Worm (Caenorhabditis elegans) whole organism, young adult: ENCODE results near the gene col-165.
"Not testable (repeated sequence)": the region's sequence is repeated elsewhere in the genome, so short reads cannot be mapped to it uniquely, and the experiment has no call there.

Source experiments
- B0261.1 ChIP-seq: sonication (generic microtip); optimal IDR thresholded peaks from 2 replicates; lab custom pipeline; 2016; ENCODE audit warnings: mild to moderate bottlenecking, missing genetic modification characterization, moderate library complexity, missing compliant biosample characterization
- C06A6.2 ChIP-seq: fragments of 200-800 bp; sonication (Bioruptor generic); conservative IDR thresholded peaks from 2 replicates; pipeline ENCODE4 v1.3.6; 2022; ENCODE audit warnings: missing genetic modification characterization, missing compliant biosample characterization
- F10E7.11 ChIP-seq: sonication (generic microtip); optimal IDR thresholded peaks from 2 replicates; lab custom pipeline; 2017; ENCODE audit warnings: mild to moderate bottlenecking, missing genetic modification characterization, moderate library complexity, missing compliant biosample characterization
- F22D6.2 ChIP-seq: sonication (generic microtip); optimal IDR thresholded peaks from 2 replicates; lab custom pipeline; 2016; ENCODE audit warnings: mild to moderate bottlenecking, missing genetic modification characterization, missing compliant biosample characterization
- F23B12.7 ChIP-seq: sonication (generic microtip); optimal IDR thresholded peaks from 2 replicates; lab custom pipeline; 2017; ENCODE audit warnings: missing genetic modification characterization, mild to moderate bottlenecking, missing compliant biosample characterization, antibody characterized with exemption, moderate library complexity; ENCODE audit not compliant: insufficient read depth
- F52B5.7 ChIP-seq: sonication (generic microtip); optimal IDR thresholded peaks from 2 replicates; lab custom pipeline; 2016; ENCODE audit warnings: mild to moderate bottlenecking, missing genetic modification characterization, missing compliant biosample characterization
- K11D2.4 ChIP-seq: fragments of 200-800 bp; sonication (Bioruptor generic); IDR thresholded peaks from 2 replicates; pipeline ENCODE4 v1.3.6; 2022; ENCODE audit warnings: missing genetic modification reagents, missing genetic modification characterization, missing compliant biosample characterization
- T07F8.4 ChIP-seq: sonication (generic microtip); optimal IDR thresholded peaks from 2 replicates; lab custom pipeline; 2016; ENCODE audit warnings: mild to moderate bottlenecking, missing genetic modification characterization, moderate library complexity, missing compliant biosample characterization
- Y53G8AR.9 ChIP-seq: fragments of 200-800 bp; sonication (Bioruptor generic); conservative IDR thresholded peaks from 2 replicates; pipeline ENCODE4 v1.3.6; 2022; ENCODE audit warnings: missing genetic modification reagents, missing genetic modification characterization, missing compliant biosample characterization
- Y56A3A.18 ChIP-seq: fragments of 200-800 bp; sonication (Bioruptor generic); IDR thresholded peaks from 2 replicates; pipeline ENCODE4 v1.3.6; 2022; ENCODE audit warnings: missing genetic modification reagents, missing genetic modification characterization, missing compliant biosample characterization
- Y67H2A.10 ChIP-seq: fragments of 200-800 bp; sonication (Bioruptor generic); conservative IDR thresholded peaks from 2 replicates; pipeline ENCODE4 v1.3.6; 2022; ENCODE audit warnings: missing genetic modification reagents, missing genetic modification characterization, missing compliant biosample characterization
- ZK185.1 ChIP-seq: sonication (generic microtip); optimal IDR thresholded peaks from 2 replicates; lab custom pipeline; 2016; ENCODE audit warnings: mild to moderate bottlenecking, missing genetic modification characterization, missing compliant biosample characterization; ENCODE audit not compliant: poor library complexity, severe bottlenecking
- aptf-3 ChIP-seq: fragments of 200-800 bp; sonication (Bioruptor generic); IDR thresholded peaks from 2 replicates; pipeline ENCODE4 v1.3.6; 2022; ENCODE audit warnings: missing genetic modification characterization, missing compliant biosample characterization
- atf-7 ChIP-seq: sonication (generic microtip); optimal IDR thresholded peaks from 2 replicates; lab custom pipeline; 2017; ENCODE audit warnings: mild to moderate bottlenecking, missing genetic modification characterization, missing compliant biosample characterization
- athp-1 ChIP-seq: sonication (generic microtip); optimal IDR thresholded peaks from 2 replicates; lab custom pipeline; 2017; ENCODE audit warnings: mild to moderate bottlenecking, missing genetic modification characterization, missing compliant biosample characterization
- ceh-100 ChIP-seq: fragments of 200-800 bp; sonication (Bioruptor generic); IDR thresholded peaks from 2 replicates; pipeline ENCODE4 v1.3.6; 2022; ENCODE audit warnings: missing genetic modification reagents, missing genetic modification characterization, missing compliant biosample characterization
- ceh-27 ChIP-seq: fragments of 200-800 bp; sonication (Bioruptor generic); optimal IDR thresholded peaks from 2 replicates; lab custom pipeline; 2018; ENCODE audit warnings: mild to moderate bottlenecking, missing genetic modification characterization, moderate library complexity, missing compliant biosample characterization
- die-1 ChIP-seq: sonication (generic microtip); optimal IDR thresholded peaks from 2 replicates; lab custom pipeline; 2016; ENCODE audit warnings: missing genotype, mild to moderate bottlenecking, missing genetic modification characterization, missing compliant biosample characterization
- dox-1 ChIP-seq: fragments of 200-800 bp; sonication (Bioruptor generic); IDR thresholded peaks from 2 replicates; pipeline ENCODE4 v1.3.6; 2022; ENCODE audit warnings: missing genetic modification reagents, missing genetic modification characterization, missing compliant biosample characterization
- gei-17 ChIP-seq: fragments of 200-800 bp; sonication (Bioruptor generic); optimal IDR thresholded peaks from 2 replicates; lab custom pipeline; 2018; ENCODE audit warnings: mild to moderate bottlenecking, missing genetic modification characterization, missing compliant biosample characterization
- hmg-1.2 ChIP-seq: fragments of 200-800 bp; sonication (Bioruptor generic); IDR thresholded peaks from 2 replicates; pipeline ENCODE4 v1.3.6; 2022; ENCODE audit warnings: missing genetic modification reagents, missing genetic modification characterization, missing compliant biosample characterization
- lin-35 ChIP-seq, 3 experiments: fragments of 150-350 bp in 2 of 3; sonication (generic microtip) in 1 of 3; optimal IDR thresholded peaks; 2 replicates each; lab custom pipeline; 2014 to 2018; ENCODE audit warnings: missing biosample characterization in 3 of 3, missing genetic modification characterization in 3 of 3, missing genetic modification reagents in 3 of 3
- lin-40 ChIP-seq: sonication (generic microtip); optimal IDR thresholded peaks from 2 replicates; lab custom pipeline; 2016; ENCODE audit warnings: missing genetic modification characterization, mild to moderate bottlenecking, missing compliant biosample characterization, missing genotype, missing genetic modification reagents
- lin-54 ChIP-seq: fragments of 200-800 bp; sonication (Bioruptor generic); optimal IDR thresholded peaks from 2 replicates; lab custom pipeline; 2018; ENCODE audit warnings: mild to moderate bottlenecking, missing genetic modification characterization, missing compliant biosample characterization
- lir-1 ChIP-seq: fragments of 200-800 bp; sonication (Bioruptor generic); conservative IDR thresholded peaks from 2 replicates; pipeline ENCODE4 v1.3.6; 2022; ENCODE audit warnings: missing genetic modification reagents, missing genetic modification characterization, missing compliant biosample characterization
- madf-10 ChIP-seq: sonication (generic microtip); optimal IDR thresholded peaks from 2 replicates; lab custom pipeline; 2016; ENCODE audit warnings: mild to moderate bottlenecking, missing genetic modification characterization, missing compliant biosample characterization
- madf-3 ChIP-seq: fragments of 200-800 bp; sonication (Bioruptor generic); IDR thresholded peaks from 2 replicates; pipeline ENCODE4 v1.3.6; 2022; ENCODE audit warnings: missing genetic modification reagents, missing genetic modification characterization, missing compliant biosample characterization
- mcd-1 ChIP-seq: fragments of 200-800 bp; sonication (Bioruptor generic); IDR thresholded peaks from 2 replicates; pipeline ENCODE4 v1.3.6; 2022; ENCODE audit warnings: missing genetic modification reagents, missing genetic modification characterization, missing compliant biosample characterization
- nfya-1 ChIP-seq: sonication (generic microtip); optimal IDR thresholded peaks from 2 replicates; lab custom pipeline; 2017; ENCODE audit warnings: antibody characterized with exemption, missing compliant biosample characterization, missing genetic modification characterization, borderline replicate concordance; ENCODE audit not compliant: insufficient read depth
- nfyb-1 ChIP-seq: fragments of 200-800 bp; sonication (Bioruptor generic); IDR thresholded peaks from 2 replicates; pipeline ENCODE4 v1.3.6; 2022; ENCODE audit warnings: missing genetic modification reagents, missing genetic modification characterization, missing compliant biosample characterization
- nhr-80 ChIP-seq: sonication (generic microtip); optimal IDR thresholded peaks from 2 replicates; lab custom pipeline; 2016; ENCODE audit warnings: missing genetic modification characterization, missing compliant biosample characterization
- pbrm-1 ChIP-seq: fragments of 200-800 bp; sonication (Bioruptor generic); IDR thresholded peaks from 2 replicates; pipeline ENCODE4 v1.3.6; 2022; ENCODE audit warnings: missing genetic modification reagents, missing genetic modification characterization, missing compliant biosample characterization
- rcor-1 ChIP-seq: fragments of 200-800 bp; sonication (Bioruptor generic); IDR thresholded peaks from 2 replicates; pipeline ENCODE4 v1.3.6; 2022; ENCODE audit warnings: missing genetic modification reagents, missing genetic modification characterization, missing compliant biosample characterization
- sdz-38 ChIP-seq: sonication (generic microtip); optimal IDR thresholded peaks from 2 replicates; lab custom pipeline; 2016; ENCODE audit warnings: missing genotype, missing genetic modification characterization, missing compliant biosample characterization
- snpc-4 ChIP-seq, 5 experiments: fragments of 150-350 bp in 1 of 5; sonication (generic microtip) in 4 of 5; optimal IDR thresholded peaks; 2 replicates each; lab custom pipeline; 2014 to 2018; ENCODE audit warnings: missing genetic modification characterization in 5 of 5, missing biosample characterization in 3 of 5, antibody characterized with exemption in 2 of 5, mild to moderate bottlenecking in 2 of 5, missing compliant biosample characterization in 2 of 5, missing genotype in 2 of 5, moderate library complexity in 2 of 5, missing genetic modification reagents in 1 of 5
- tbp1 ChIP-seq: fragments of 200-800 bp; sonication (Bioruptor generic); optimal IDR thresholded peaks from 2 replicates; lab custom pipeline; 2018; ENCODE audit warnings: mild to moderate bottlenecking, missing genetic modification characterization, missing compliant biosample characterization
- tbx-9 ChIP-seq: sonication (generic microtip); optimal IDR thresholded peaks from 2 replicates; lab custom pipeline; 2016; ENCODE audit warnings: borderline replicate concordance, missing genetic modification characterization, inconsistent platforms, missing compliant biosample characterization
- unc-62 ChIP-seq: fragments of 150-350 bp; optimal IDR thresholded peaks from 2 replicates; lab custom pipeline; 2014; ENCODE audit warnings: missing biosample characterization, missing genetic modification reagents, missing genetic modification characterization
- zfh-2 ChIP-seq: fragments of 200-800 bp; sonication (Bioruptor generic); conservative IDR thresholded peaks from 2 replicates; pipeline ENCODE4 v1.3.6; 2022; ENCODE audit warnings: missing genetic modification reagents, missing genetic modification characterization, missing compliant biosample characterization
- ztf-18 ChIP-seq: sonication (generic microtip); optimal IDR thresholded peaks from 2 replicates; lab custom pipeline; 2016; ENCODE audit warnings: missing genotype, mild to moderate bottlenecking, missing genetic modification characterization, missing compliant biosample characterization
- ztf-22 ChIP-seq: fragments of 200-800 bp; sonication (Bioruptor generic); optimal IDR thresholded peaks from 2 replicates; lab custom pipeline; 2018; ENCODE audit warnings: mild to moderate bottlenecking, missing genetic modification characterization, moderate library complexity, missing compliant biosample characterization
- ztf-26 ChIP-seq: sonication (generic microtip); optimal IDR thresholded peaks from 2 replicates; lab custom pipeline; 2017; ENCODE audit warnings: missing genetic modification characterization, missing compliant biosample characterization
- ztf-28 ChIP-seq: fragments of 200-800 bp; sonication (Bioruptor generic); IDR thresholded peaks from 2 replicates; pipeline ENCODE4 v1.3.6; 2022; ENCODE audit warnings: missing genetic modification reagents, missing genetic modification characterization, missing compliant biosample characterization

The col-165 gene

ce11 chrX:4391680-4392079, 38.3 kb downstream of the col-165 start:
- no peak for TF ChIP-seq die-1 (tag; lab: Kevin White, UChicago)
- TF ChIP-seq F52B5.7 (tag; lab: Kevin White, UChicago), result no peak
- TF ChIP-seq K11D2.4 (GFP tag; lab: Robert Waterston, UW), result no peak
- peak; percentile 33; the same call in 1 of the 2 replicates for TF ChIP-seq zfh-2
- no peak for TF ChIP-seq ceh-100 (GFP tag; lab: Robert Waterston, UW)
- no peak for TF ChIP-seq nfya-1 (tag; lab: Kevin White, UChicago)
- no peak for TF ChIP-seq dox-1
- TF ChIP-seq ztf-28 (GFP tag; lab: Robert Waterston, UW), result no peak

ce11 chrX:4394505-4394904, 41.1 kb downstream of the col-165 start:
- TF ChIP-seq dox-1 (0 out of 2 replicates have a peak, but pooled peaks have one; percentile 12), snpc-4 (tag; optimal IDR thresholded peaks at IDR 0.05; lab: Kevin White, UChicago) (peak in 2 of 4 experiments; percentile 67 to 75), hmg-1.2 (GFP tag; lab: Robert Waterston, UW) (peak; percentile 58)
- not testable (repeated sequence) for TF ChIP-seq snpc-4 (GFP tag; optimal IDR thresholded peaks at IDR 0.05; lab: Kevin White, UChicago)

ce11 chrX:4395073-4395850, 41.8 kb downstream of the col-165 start:
- no peak for TF ChIP-seq athp-1 (tag; lab: Kevin White, UChicago)
- TF ChIP-seq tbp1, result peak; percentile 62
- no peak for TF ChIP-seq aptf-3 (GFP tag; lab: Robert Waterston, UW)
- TF ChIP-seq lin-40, result peak; percentile 92
- TF ChIP-seq ceh-100 (GFP tag; lab: Robert Waterston, UW), result no peak
- peak; percentile 41 for TF ChIP-seq atf-7 (tag; lab: Kevin White, UChicago)
- 0 out of 2 replicates have a peak, but pooled peaks have one; percentile 27 for TF ChIP-seq lir-1 (GFP tag; lab: Robert Waterston, UW)
- peak; percentile 54 for TF ChIP-seq lin-54
- TF ChIP-seq ceh-27, result peak; percentile 57
- peak; percentile 58; the same call in 1 of the 2 replicates for TF ChIP-seq Y53G8AR.9
- peak; percentile 84 for TF ChIP-seq ztf-26 (tag; lab: Kevin White, UChicago)
- no peak for TF ChIP-seq Y67H2A.10 (GFP tag; lab: Robert Waterston, UW)
- TF ChIP-seq pbrm-1, result peak; percentile 50; the same call in 1 of the 2 replicates
- peak in 1 of 3 experiments; percentile 73 for TF ChIP-seq lin-35 (GFP tag; optimal IDR thresholded peaks at IDR 0.05; lab: Kevin White, UChicago)
- no peak for TF ChIP-seq ztf-22
- no peak for TF ChIP-seq F10E7.11 (tag; lab: Kevin White, UChicago)
- TF ChIP-seq rcor-1 (GFP tag; lab: Robert Waterston, UW), result peak; percentile 56
- TF ChIP-seq ztf-18 (tag; lab: Kevin White, UChicago), result no peak
- peak; percentile 92 for TF ChIP-seq gei-17 (GFP tag; lab: Kevin White, UChicago)
- no peak for TF ChIP-seq tbx-9 (tag; lab: Kevin White, UChicago)
- TF ChIP-seq C06A6.2 (GFP tag; lab: Robert Waterston, UW), result peak; percentile 45; the same call in 1 of the 2 replicates
- peak; percentile 65 for TF ChIP-seq madf-10
- TF ChIP-seq T07F8.4, result no peak
- TF ChIP-seq mcd-1, result peak; percentile 55
- peak; percentile 22 for TF ChIP-seq B0261.1
- peak; percentile 78 for TF ChIP-seq nhr-80
- peak; percentile 84 for TF ChIP-seq Y56A3A.18 (GFP tag; lab: Robert Waterston, UW)
- peak; percentile 76 for TF ChIP-seq F23B12.7
- no peak for TF ChIP-seq unc-62 (GFP tag; lab: Kevin White, UChicago)
- TF ChIP-seq sdz-38, result no peak
- 0 out of 2 replicates have a peak, but pooled peaks have one; percentile 42 for TF ChIP-seq nfyb-1 (GFP tag; lab: Robert Waterston, UW)
- peak; percentile 68 for TF ChIP-seq ZK185.1 (tag; lab: Kevin White, UChicago)
- no peak for TF ChIP-seq madf-3 (GFP tag; lab: Robert Waterston, UW)
- TF ChIP-seq F22D6.2 (tag; lab: Kevin White, UChicago), result peak; percentile 26
